Fruit fly (Drosophila melanogaster) whole organism, adult: ENCODE results near the gene CG43219.

Source experiments
- CG11617 ChIP-seq: fragments of 200-800 bp; sonication (Bioruptor generic); optimal IDR thresholded peaks from 2 replicates; lab custom pipeline; 2017; ENCODE audit warnings: mild to moderate bottlenecking, missing biosample characterization, missing genetic modification reagents, missing genetic modification characterization
- CG12768 ChIP-seq: fragments of 200-800 bp; sonication (Bioruptor generic); optimal IDR thresholded peaks from 2 replicates; lab custom pipeline; 2017; ENCODE audit warnings: missing biosample characterization, missing genetic modification characterization, mild to moderate bottlenecking, moderate library complexity, missing genetic modification reagents
- CG14711 ChIP-seq: fragments of 200-800 bp; sonication (Bioruptor generic); optimal IDR thresholded peaks from 2 replicates; lab custom pipeline; 2018; ENCODE audit warnings: missing biosample characterization, mild to moderate bottlenecking, missing genetic modification characterization, moderate library complexity
- CG1620 ChIP-seq: fragments of 200-800 bp; sonication (Bioruptor generic); optimal IDR thresholded peaks from 2 replicates; lab custom pipeline; 2016; ENCODE audit warnings: missing biosample characterization, missing genetic modification characterization
- CG33017 ChIP-seq: fragments of 200-800 bp; sonication (Bioruptor generic); optimal IDR thresholded peaks from 2 replicates; lab custom pipeline; 2018; ENCODE audit warnings: missing biosample characterization, mild to moderate bottlenecking, missing genetic modification characterization, moderate library complexity
- CG5204 ChIP-seq: fragments of 200-800 bp; sonication (Bioruptor generic); optimal IDR thresholded peaks from 2 replicates; lab custom pipeline; 2016; ENCODE audit warnings: missing biosample characterization, missing genetic modification characterization
- CG7045 ChIP-seq: fragments of 200-800 bp; sonication (Bioruptor generic); optimal IDR thresholded peaks from 2 replicates; lab custom pipeline; 2017; ENCODE audit warnings: missing biosample characterization, mild to moderate bottlenecking, missing genetic modification characterization
- CG7101 ChIP-seq: fragments of 200-800 bp; sonication (Bioruptor generic); optimal IDR thresholded peaks from 2 replicates; lab custom pipeline; 2018; ENCODE audit warnings: missing biosample characterization, mild to moderate bottlenecking, missing genetic modification characterization, moderate library complexity
- Clk ChIP-seq: fragments of 200-800 bp; sonication (Bioruptor generic); optimal IDR thresholded peaks from 2 replicates; lab custom pipeline; 2017; ENCODE audit warnings: missing biosample characterization, missing genetic modification characterization
- Crg-1 ChIP-seq: fragments of 200-800 bp; sonication (Bioruptor generic); optimal IDR thresholded peaks from 2 replicates; lab custom pipeline; 2016; ENCODE audit warnings: missing biosample characterization, missing genetic modification characterization
- Hr96 ChIP-seq: fragments of 200-800 bp; sonication (Bioruptor generic); optimal IDR thresholded peaks from 2 replicates; lab custom pipeline; 2016; ENCODE audit warnings: missing biosample characterization, missing genetic modification characterization
- Mnt ChIP-seq: fragments of 200-800 bp; sonication (Bioruptor generic); optimal IDR thresholded peaks from 2 replicates; lab custom pipeline; 2016; ENCODE audit warnings: missing biosample characterization, mild to moderate bottlenecking, missing genetic modification characterization
- bab1 ChIP-seq: fragments of 200-800 bp; sonication (Bioruptor generic); optimal IDR thresholded peaks from 3 replicates; lab custom pipeline; 2019; ENCODE audit warnings: missing biosample characterization, mild to moderate bottlenecking, missing genetic modification characterization, moderate library complexity
- cic ChIP-seq: fragments of 200-800 bp; sonication (Bioruptor generic); optimal IDR thresholded peaks from 2 replicates; lab custom pipeline; 2017; ENCODE audit warnings: missing biosample characterization, mild to moderate bottlenecking, missing genetic modification characterization, moderate library complexity
- cnc ChIP-seq, 2 experiments: fragments of >200 bp; optimal IDR thresholded peaks; 2 replicates each; lab custom pipeline; 2017
- kay ChIP-seq: fragments of 200-800 bp; sonication (Bioruptor generic); peaks from one replicate; lab custom pipeline; 2016; ENCODE audit warnings: missing biosample characterization, missing genetic modification characterization, borderline replicate concordance
- ovo ChIP-seq: fragments of 200-800 bp; sonication (Bioruptor generic); optimal IDR thresholded peaks from 2 replicates; lab custom pipeline; 2016; ENCODE audit warnings: missing biosample characterization, missing genetic modification characterization
- pad ChIP-seq: fragments of 200-800 bp; sonication (Bioruptor generic); optimal IDR thresholded peaks from 3 replicates; lab custom pipeline; 2017; ENCODE audit warnings: missing biosample characterization, missing genetic modification characterization, mild to moderate bottlenecking, moderate library complexity, missing genetic modification reagents
- tj ChIP-seq: fragments of 200-800 bp; sonication (Bioruptor generic); optimal IDR thresholded peaks from 3 replicates; lab custom pipeline; 2017; ENCODE audit warnings: missing biosample characterization, mild to moderate bottlenecking, missing genetic modification characterization, moderate library complexity
- toe ChIP-seq: fragments of 200-800 bp; sonication (Bioruptor generic); optimal IDR thresholded peaks from 2 replicates; lab custom pipeline; 2016; ENCODE audit warnings: missing biosample characterization, missing genetic modification characterization

Gene CG43219

DNA sequence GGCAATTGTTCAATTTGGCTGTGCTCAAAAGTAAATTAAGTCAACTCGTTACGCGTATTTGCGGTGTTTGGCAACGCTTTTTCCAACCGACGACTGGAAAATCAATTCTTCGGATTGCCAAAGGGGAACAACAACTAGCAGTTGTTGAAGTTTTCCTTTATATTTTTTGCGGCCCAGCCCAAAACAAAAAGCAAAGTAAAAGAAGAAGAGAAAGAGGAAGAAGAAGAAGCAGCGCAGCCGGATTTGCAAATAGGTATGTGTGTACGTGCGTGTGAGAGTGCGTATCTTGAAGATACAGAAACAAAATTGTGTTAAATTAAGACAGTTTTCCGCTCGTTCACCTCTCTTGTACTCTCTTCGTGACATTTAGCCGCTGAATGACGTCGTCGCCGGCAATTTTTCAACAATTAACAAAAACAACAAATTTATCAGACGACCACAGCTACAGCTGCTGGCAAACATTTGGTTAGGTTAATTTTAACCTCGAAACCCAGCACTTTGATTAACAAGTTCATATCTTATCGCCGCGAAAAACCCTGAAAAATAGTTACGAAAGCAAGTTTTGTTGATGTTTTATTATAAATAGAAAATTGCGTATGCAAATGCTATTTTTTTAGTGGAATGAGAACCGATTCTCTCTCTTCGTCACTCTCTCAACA is 43.8 kb upstream of the CG43219 start:
- TF ChIP-seq CG1620 (GFP tag; lab: Kevin White, UChicago) (no peak), bab1 (GFP tag; lab: Kevin White, UChicago) (no peak), CG12768 (GFP tag; lab: Kevin White, UChicago) (no peak), CG7045 (no peak), Hr96 (GFP tag; lab: Kevin White, UChicago) (no peak), Crg-1 (GFP tag; lab: Kevin White, UChicago) (no peak), tj (GFP tag; lab: Kevin White, UChicago) (no peak), Mnt (GFP tag; lab: Kevin White, UChicago) (no peak), pad (no peak), toe (GFP tag; lab: Kevin White, UChicago) (no peak), kay (GFP tag; lab: Kevin White, UChicago) (no peak), CG33017 (tag; lab: Kevin White, UChicago) (no peak), CG7101 (tag; lab: Kevin White, UChicago) (no peak)

DNA sequence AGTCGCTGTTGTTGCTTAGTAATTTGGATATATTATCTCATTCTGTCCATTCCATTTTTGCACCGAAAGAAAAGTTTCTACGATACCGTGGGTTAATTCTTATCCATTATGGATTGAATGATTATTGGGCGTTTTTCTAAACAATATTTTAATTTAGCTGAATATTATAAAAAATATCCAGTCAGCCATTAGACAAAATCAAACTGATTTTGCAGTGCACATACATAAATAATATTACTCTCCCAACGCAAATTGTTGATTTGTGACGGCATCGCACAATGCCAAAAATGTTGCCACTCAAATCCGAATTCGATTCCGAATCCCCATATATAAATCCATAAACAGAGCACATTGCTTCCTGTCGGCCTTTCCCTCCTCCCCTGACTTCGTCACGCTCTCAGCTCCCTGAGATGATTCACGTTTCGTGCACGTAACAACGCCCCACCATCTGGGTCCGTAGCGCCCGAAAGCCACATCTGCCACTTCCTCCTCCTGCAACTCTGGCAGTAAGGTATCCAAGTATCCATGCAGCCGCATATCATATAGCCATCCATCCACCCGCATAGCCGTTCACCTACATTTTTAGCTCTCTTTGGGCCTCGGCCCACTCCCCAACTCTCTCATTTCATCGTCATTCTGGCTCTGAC is 43.1 kb upstream of the CG43219 start:
- TF ChIP-seq cnc (optimal IDR thresholded peaks at IDR 0.05; lab: Kevin White, UChicago) (no peak), CG14711 (peak; percentile 47), pad (no peak), CG12768 (GFP tag; lab: Kevin White, UChicago) (no peak), CG33017 (tag; lab: Kevin White, UChicago) (peak; percentile 27)

- TF ChIP-seq CG1620 (GFP tag; lab: Kevin White, UChicago) (no peak), CG12768 (GFP tag; lab: Kevin White, UChicago) (no peak), Mnt (GFP tag; lab: Kevin White, UChicago) (no peak), CG5204 (GFP tag; lab: Kevin White, UChicago) (no peak), pad (no peak), CG14711 (no peak), CG7045 (no peak), cnc (optimal IDR thresholded peaks at IDR 0.05; lab: Kevin White, UChicago) (no peak), Clk (GFP tag; lab: Kevin White, UChicago) (no peak)
These were observed 34.6 kb upstream of the CG43219 start for dm6 chr3L:21185622-21186021.

DNA sequence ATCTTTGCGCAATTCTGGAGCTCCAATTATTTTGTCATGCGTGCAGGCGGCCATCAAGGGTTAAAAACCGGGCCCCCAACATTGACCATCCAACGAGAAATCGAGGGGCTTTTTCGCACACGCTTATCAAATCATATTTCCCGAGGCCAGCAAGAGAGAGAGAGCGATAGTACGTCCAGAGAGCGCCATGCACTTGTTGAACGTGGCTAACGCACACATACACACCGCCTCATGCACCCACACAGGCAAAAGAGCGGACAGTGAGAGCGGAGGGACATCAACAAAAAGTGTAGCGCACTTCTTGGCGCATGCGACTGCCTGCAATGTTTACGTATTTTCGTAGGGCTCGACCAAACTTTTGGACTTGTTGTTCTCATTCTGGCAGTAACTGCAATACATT is 33.7 kb upstream of the CG43219 start:
- TF ChIP-seq CG11617 (GFP tag; lab: Kevin White, UChicago) (no peak), Clk (GFP tag; lab: Kevin White, UChicago) (no peak), CG5204 (GFP tag; lab: Kevin White, UChicago) (no peak), Crg-1 (GFP tag; lab: Kevin White, UChicago) (no peak), CG7045 (no peak), CG1620 (GFP tag; lab: Kevin White, UChicago) (no peak), cnc (optimal IDR thresholded peaks at IDR 0.05; lab: Kevin White, UChicago) (no peak), tj (GFP tag; lab: Kevin White, UChicago) (no peak), toe (GFP tag; lab: Kevin White, UChicago) (no peak), cic (GFP tag; lab: Kevin White, UChicago) (no peak), pad (no peak), bab1 (GFP tag; lab: Kevin White, UChicago) (no peak), kay (GFP tag; lab: Kevin White, UChicago) (no peak), Mnt (GFP tag; lab: Kevin White, UChicago) (no peak), CG7101 (tag; lab: Kevin White, UChicago) (no peak), CG14711 (no peak), ovo (no peak)

dm6 chr3L:21192024-21192423 is 28.2 kb upstream of the CG43219 start:
- TF ChIP-seq CG11617 (GFP tag; lab: Kevin White, UChicago) (no peak), Clk (GFP tag; lab: Kevin White, UChicago) (no peak), toe (GFP tag; lab: Kevin White, UChicago) (no peak), CG5204 (GFP tag; lab: Kevin White, UChicago) (no peak), pad (no peak), CG7101 (tag; lab: Kevin White, UChicago) (no peak), kay (GFP tag; lab: Kevin White, UChicago) (no peak)

DNA sequence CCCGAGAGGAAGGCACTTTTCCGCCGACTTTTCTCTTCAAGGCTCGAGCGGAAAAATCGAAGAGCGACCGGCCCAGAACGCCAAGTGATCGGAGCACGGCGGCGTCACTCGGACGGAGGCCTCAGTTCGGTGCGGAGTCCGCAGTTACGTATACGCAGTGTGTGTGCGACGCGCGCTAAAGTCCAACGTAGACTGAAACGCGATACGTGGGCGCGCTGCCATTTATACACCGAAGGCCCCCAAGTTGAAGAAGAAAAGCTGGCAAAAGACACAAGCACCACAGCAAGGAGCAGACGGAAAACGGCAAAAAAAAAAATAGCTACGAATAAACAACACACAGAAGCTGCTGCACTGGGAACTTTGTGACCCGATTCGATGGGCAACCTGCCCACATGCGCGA is 27.0 kb upstream of the CG43219 start, which contains the start of gene CG42337:
CG42337 (minus strand) TSS at position 194 of the 400 bp plus-strand sequence.
- TF ChIP-seq CG7101 (tag; lab: Kevin White, UChicago) (no peak), CG14711 (no peak), CG33017 (tag; lab: Kevin White, UChicago) (no peak), cic (GFP tag; lab: Kevin White, UChicago) (peak; percentile 55), CG5204 (GFP tag; lab: Kevin White, UChicago) (peak; percentile 53), CG7045 (no peak), Clk (GFP tag; lab: Kevin White, UChicago) (no peak), Mnt (GFP tag; lab: Kevin White, UChicago) (peak; percentile 43), toe (GFP tag; lab: Kevin White, UChicago) (peak; percentile 55), tj (GFP tag; lab: Kevin White, UChicago) (no peak), kay (GFP tag; lab: Kevin White, UChicago) (no peak), CG1620 (GFP tag; lab: Kevin White, UChicago) (no peak), Hr96 (GFP tag; lab: Kevin White, UChicago) (peak; percentile 60), Crg-1 (GFP tag; lab: Kevin White, UChicago) (no peak), CG12768 (GFP tag; lab: Kevin White, UChicago) (peak; percentile 42)
